Fruit fly (Drosophila melanogaster): ENCODE results near the gene yellow-f.

- TF ChIP-seq pan (optimal IDR thresholded peaks at IDR 0.05) (no peak), psq (optimal IDR thresholded peaks at IDR 0.05) (no peak)
Observed at dm6 chr3R:12993018-12993417, at the start of gene yellow-f.

All from whole organism.